Fruit fly (Drosophila melanogaster): ENCODE results near the gene CG6621.

The CG6621 gene

DNA sequence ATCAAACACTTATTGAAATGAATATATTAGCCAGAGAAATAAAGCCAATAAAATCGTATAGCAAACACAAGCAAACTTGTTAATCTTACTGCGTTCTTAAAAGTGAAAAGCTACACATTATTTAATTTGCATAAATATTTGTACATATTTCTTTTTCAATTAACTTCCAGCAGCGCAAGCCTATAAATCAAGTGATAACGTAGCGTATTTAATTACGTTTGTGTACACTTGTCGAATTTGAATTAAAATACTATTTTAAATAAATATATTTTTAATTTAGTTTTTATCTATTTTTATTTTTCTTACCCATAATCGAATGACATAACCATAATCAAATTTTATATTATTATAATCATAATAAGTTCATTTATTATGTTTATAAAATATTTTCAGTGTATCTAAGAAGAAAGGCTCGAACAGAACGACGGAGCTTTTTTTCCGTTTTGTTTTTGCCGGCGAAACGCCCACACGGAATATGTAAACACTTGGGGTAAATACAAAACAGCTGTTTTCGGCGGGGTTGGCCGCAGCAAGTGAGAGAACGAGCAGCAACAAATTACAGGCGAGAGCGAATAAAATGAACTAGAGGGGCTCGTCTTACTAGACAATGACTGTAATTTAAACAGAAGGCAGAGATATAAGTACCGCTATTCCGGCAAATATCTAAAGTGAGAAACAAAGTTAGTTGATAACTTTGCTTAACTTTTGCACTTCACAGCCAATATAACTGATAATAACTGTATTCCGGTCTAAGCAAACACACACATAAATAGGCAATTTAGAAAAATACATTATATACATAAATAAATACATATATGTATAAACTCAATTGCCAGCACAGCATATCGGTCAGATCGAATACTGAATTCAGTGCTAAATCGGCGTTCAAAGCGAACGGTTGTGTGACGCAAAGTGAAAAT, 17.6 kb downstream of the CG6621 start, which contains the start of gene Sodh2:
Gene Sodh2, plus strand, starts transcription at position 870 of the 920 bp plus-strand sequence.
- peak; percentile 84 for TF ChIP-seq CG17801 (GFP tag; optimal IDR thresholded peaks at IDR 0.05; ENCODE audit: partially characterized antibody)

DNA sequence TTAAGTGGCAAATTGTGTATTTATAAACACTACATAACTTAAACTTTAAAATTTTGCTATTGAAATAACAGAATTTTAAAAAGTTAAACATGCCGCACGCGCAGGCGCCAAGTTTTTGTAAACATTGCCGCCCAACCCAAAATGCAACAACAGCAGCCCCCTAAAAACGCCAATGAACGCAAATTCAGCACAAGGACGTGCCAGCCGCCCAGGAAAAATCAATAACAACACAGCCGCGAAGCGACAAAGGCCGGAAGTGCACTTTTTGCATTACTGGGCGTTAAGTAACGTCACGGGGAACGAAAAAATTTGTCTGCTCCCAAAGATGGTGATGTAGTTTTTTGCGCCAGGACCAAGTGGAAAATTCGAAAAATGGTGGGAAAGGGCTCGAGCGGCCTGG, 20.5 kb downstream of the CG6621 start, which contains the start of gene CG4596:
Gene CG4596, plus strand, starts transcription at position 219 of the 400 bp plus-strand sequence.
- no peak for TF ChIP-seq CG17801 (GFP tag; optimal IDR thresholded peaks at IDR 0.05; ENCODE audit: partially characterized antibody)

DNA sequence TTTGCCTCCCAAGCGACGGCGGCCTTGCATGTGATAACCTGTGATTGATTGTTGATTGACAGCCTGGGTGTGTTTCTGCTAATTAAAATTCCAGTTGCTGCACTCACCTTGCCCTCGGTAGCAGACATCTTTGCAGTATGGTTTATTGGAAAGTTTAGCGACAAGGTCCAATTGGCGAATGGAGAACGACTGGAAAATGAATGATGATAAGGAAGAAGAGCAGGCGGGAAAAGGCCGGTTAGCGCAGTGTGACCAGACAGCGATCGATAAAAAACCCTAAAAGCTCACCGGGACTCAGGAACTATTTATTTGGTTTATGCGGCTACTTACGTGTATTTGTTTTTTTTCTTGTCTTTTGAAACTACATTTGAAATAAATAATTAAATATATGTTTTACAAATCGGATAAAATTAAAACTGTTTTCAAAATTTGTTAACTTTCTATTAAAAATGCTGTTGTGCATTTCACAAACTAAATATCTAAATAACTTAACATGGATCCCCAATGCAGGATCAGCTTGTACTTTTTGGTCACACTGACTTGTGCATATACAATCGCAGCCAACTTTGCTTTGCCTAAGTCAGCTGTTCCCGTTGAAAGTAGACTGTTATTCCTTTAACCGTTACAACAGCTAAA, 21.1 kb downstream of the CG6621 start, which contains the start of gene Fdh:
Gene Fdh, minus strand, starts transcription at position 234 of the 636 bp plus-strand sequence.
- TF ChIP-seq CG17801 (GFP tag; optimal IDR thresholded peaks at IDR 0.05; ENCODE audit: partially characterized antibody) = peak; percentile 48

DNA sequence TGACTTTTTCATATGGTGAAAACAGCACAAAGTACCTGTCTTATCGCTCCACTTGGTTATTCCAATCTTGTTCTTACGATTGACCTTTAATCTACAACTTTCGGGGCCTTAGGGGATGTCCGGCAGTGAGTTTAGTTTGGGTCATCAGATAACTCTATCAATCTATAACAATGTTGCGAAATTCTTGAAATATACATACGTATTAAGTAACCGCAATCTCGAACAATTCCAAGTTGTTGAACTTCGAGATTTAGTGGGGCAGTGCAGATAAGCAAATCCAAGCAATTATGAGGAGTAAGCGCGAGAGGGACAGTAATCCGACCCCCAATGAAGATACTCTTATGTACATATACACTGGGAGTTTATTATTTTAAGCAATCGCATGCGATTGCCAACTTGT, 22.8 kb downstream of the CG6621 start:
- TF ChIP-seq CG17801 (GFP tag; optimal IDR thresholded peaks at IDR 0.05; ENCODE audit: partially characterized antibody) = no peak

DNA sequence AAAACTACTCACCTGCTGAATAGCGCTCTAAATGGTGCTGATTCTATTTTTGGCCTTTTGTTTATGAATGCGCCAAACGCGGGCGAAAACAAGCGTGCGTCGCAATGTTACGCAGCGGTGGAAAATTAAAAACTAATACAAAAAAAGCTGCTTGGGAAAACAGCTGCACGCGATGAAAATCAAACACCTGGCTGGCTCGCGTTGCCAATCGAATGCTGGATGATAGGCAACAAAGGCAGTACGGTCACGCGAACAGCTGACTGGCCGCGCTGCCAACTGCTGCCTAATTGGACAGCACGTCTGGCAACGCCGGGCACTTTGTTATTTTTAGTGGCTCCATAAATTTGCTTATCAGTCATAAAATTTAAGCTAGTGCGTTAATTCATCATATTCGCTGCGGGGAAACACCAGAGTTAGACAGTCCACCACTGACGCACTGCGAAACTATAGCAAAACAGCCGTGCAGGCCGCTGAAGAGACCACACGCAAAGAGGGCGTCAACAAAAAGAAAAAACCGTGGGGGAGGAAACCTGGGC, 24.8 kb downstream of the CG6621 start, which contains the start of the genes SelR and Tsp86D:
Gene SelR, minus strand, starts transcription at position 216 of the 536 bp plus-strand sequence.
Gene Tsp86D, plus strand, starts transcription at position 282 of the 536 bp plus-strand sequence.
- TF ChIP-seq CG17801 (GFP tag; optimal IDR thresholded peaks at IDR 0.05; ENCODE audit: partially characterized antibody) = peak; percentile 79

DNA sequence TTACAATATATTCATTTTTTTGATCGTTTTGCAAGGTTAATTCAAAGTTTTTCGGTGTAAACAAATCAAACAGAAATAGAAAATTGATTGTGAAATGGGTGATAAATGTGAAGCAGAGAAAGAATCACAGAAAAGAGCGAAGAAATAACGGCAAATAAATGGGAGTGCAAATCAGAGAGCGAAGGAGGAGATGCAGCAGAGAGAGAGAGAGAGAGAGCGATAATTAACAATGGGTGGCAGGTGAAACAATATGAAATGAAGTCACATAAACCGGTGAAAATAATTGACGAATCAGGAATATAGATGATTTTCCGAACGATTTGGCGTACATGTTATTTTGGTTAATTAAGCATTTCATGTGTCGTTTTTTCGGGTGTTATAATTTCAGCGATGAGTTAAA, 29.4 kb downstream of the CG6621 start:
- TF ChIP-seq CG17801 (GFP tag; optimal IDR thresholded peaks at IDR 0.05; ENCODE audit: partially characterized antibody) = peak; percentile 4

DNA sequence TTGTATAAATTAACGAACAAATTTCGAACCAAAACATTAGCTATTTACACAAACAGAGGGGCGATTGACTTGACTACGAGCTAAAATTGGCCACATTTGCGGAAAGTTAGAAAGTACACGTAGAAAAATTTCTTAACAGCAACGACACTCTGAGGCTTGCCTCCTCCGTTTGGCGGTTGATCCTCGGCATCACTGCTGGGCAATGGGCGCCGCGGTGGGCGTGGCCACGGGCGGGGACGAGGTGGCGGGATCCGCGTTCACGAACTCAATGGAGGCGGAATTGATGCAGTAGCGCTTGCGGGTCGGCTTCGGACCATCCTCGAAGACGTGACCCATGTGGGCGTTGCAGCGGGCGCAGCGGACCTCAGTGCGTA, 29.9 kb downstream of the CG6621 start:
- no peak for TF ChIP-seq CG17801 (GFP tag; optimal IDR thresholded peaks at IDR 0.05; ENCODE audit: partially characterized antibody)

DNA sequence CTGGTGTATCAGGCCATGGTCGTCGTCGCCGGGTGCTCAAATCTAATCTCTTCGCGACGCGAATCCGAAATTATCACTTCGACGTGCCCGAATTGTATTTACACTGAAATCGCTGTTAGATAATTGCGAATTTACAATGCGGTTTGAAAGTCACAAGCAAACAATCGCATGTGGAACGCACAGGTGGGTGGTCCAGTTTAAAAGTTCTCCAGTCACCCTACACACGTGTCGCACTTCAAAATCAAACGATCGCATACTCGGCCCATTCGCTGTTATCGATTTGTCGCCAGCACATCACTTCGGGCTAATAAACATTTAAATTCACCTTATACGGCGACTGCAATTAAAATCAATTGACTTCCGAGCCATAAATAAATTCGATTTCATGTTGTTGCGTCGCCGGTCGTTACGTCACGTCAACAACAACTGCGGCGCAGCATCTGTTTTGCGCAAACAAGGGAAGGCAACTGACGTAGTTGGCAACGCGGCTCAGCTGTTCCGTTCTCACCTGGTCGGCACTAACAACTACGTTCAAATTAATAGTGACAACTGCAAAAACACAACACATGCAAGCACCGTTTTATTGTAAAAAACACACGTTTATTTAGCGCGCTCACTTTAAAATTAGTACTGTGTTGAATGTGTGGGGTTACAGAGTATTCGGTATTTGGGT, 30.4 kb downstream of the CG6621 start, which contains the start of gene CG6574:
Gene CG6574, minus strand, starts transcription at position 216 of the 673 bp plus-strand sequence.
- TF ChIP-seq CG17801 (GFP tag; optimal IDR thresholded peaks at IDR 0.05; ENCODE audit: partially characterized antibody) = peak; percentile 25

DNA sequence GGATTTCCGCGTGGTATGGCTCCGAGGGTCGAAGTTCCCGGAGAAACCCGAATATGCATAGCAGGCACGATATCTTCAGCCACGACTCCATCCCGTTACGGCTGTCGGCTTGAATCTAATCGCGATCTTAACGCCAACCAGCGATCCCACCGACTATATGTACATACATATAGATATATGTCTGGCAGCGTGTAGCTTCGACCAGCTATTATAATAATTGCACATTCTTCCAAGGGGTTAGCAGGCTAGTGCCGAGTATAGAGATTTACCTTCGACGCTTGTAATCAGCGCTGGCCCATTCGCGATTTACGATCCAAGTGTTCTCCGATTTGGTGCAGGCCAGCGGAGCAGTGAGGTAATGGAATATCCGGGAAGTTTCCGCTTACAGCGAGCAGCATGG, 33.6 kb downstream of the CG6621 start, which contains the start of gene CG14694:
Gene CG14694, minus strand, starts transcription at position 101 of the 400 bp plus-strand sequence.
- no peak for TF ChIP-seq CG17801 (GFP tag; optimal IDR thresholded peaks at IDR 0.05; ENCODE audit: partially characterized antibody)

DNA sequence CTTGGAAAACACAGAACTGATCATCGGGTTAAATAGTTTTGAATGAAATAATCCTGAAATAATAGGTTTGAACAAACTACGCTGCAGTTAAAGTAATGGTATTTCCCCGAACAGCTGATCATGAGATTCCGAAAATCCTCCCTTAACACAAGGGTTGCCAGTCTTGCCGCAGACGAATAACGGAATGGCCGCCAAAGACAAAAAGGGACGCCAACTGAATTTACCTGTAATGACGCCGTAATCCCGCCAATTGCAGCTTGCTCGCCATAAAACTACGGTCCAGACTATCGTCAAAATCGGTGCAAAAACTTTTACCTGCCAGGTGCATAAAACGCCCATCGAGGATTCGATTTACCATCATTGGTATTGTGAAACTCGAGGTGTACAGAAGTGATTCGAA, 36.7 kb downstream of the CG6621 start, which contains the start of gene CG4570:
Gene CG4570, plus strand, starts transcription at position 190 of the 400 bp plus-strand sequence.
- TF ChIP-seq CG17801 (GFP tag; optimal IDR thresholded peaks at IDR 0.05; ENCODE audit: partially characterized antibody) = no peak

DNA sequence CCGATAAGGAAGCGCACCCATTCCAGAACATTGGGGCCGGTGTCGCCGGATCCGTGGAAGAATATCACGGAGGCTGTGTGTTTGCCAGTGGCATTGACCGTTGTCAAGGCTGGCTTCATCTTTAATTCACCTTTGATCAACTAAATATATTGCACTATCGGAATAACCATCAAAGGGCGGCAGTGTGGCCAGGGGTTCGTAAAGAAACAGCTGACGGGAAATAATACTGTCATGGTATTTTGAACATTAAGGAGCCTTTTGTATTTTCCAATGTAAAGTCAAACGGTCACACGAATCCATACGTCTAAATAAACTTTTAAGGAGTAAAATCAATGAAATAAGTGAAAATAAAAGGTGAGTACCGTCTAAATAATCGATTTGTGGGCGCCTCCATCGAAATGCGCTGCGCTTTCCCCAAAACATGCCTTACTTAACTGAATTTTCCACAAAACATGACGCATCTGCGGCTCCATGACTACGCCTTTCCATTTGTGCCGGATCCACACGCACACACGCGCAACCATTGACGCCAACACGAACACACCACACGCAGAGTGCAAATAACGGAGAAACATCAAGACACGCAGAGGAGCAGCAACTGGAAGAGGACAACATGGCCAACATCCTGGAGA, 39.0 kb downstream of the CG6621 start, which contains the start of the genes CG6567 and CG4511:
Gene CG6567, minus strand, starts transcription at position 209 of the 632 bp plus-strand sequence.
Gene CG4511, plus strand, starts transcription at position 259 of the 632 bp plus-strand sequence.
- TF ChIP-seq CG17801 (GFP tag; optimal IDR thresholded peaks at IDR 0.05; ENCODE audit: partially characterized antibody) = peak; percentile 4

DNA sequence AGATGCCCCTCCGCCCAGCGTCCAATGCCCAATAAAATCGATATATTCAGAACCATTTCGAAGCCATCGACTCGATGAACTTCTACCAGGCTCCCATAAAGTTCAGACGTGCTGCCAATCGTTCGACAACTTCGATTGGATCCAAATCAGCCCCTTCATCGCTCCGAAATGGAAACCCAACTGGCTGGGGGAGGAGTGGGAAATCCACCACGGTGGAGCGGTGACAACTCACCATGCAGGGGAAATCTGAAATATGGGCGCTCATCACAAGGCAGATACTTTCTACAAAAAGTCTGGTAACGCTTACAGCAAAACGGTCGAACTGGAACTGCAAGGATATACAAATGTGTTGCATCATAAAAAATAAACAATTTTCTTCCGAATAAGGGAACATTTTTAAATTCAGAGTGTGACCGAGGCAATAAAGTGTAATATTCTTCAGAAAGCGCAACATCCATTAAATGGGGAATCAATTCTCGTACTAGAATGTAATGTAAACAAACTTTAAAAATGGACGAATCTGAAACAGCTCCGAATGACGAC, 41.0 kb downstream of the CG6621 start, which contains the start of gene CG4565:
Gene CG4565, plus strand, starts transcription at position 493 of the 543 bp plus-strand sequence.
- TF ChIP-seq CG17801 (GFP tag; optimal IDR thresholded peaks at IDR 0.05; ENCODE audit: partially characterized antibody) = no peak

DNA sequence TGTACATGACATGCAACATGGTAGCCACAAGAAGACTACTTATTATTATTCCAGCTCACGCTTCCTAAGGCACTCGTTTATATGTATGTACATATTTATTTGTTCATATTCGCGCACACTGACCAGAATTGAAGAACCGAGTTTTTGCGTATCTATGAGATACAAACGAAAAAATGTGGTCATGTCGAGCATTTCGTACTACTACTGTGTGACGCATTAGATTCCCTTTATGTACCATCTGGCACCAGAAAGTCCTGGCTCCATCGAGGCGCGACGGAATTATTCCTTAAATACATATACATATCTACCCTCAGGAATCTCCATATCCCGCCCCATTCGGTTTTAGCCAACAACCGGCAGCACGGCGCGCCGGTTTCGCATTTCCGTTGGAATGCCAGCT, 42.7 kb downstream of the CG6621 start:
- no peak for TF ChIP-seq CG17801 (GFP tag; optimal IDR thresholded peaks at IDR 0.05; ENCODE audit: partially characterized antibody)
